Worm (Caenorhabditis elegans) whole organism, young adult: ENCODE results near the gene spp-10.
A peak's percentile ranks its signal among the peaks of the same experiment; 100 is the strongest.

ENCODE experiments used
- B0019.2 ChIP-seq: fragments of 200-800 bp; sonication (Bioruptor generic); conservative IDR thresholded peaks from 2 replicates; pipeline ENCODE4 v1.3.6; 2022; ENCODE audit warnings: missing genetic modification reagents, missing genetic modification characterization, missing compliant biosample characterization
- B0336.3 ChIP-seq: fragments of 200-800 bp; sonication (Bioruptor generic); IDR thresholded peaks from 2 replicates; pipeline ENCODE4 v1.3.6; 2022; ENCODE audit warnings: missing genetic modification characterization, missing compliant biosample characterization
- D2030.7 ChIP-seq: fragments of 200-800 bp; sonication (Bioruptor generic); IDR thresholded peaks from 2 replicates; pipeline ENCODE4 v1.3.6; 2022; ENCODE audit warnings: missing genetic modification reagents, missing genetic modification characterization, missing compliant biosample characterization
- F49E8.2 ChIP-seq: sonication (generic microtip); optimal IDR thresholded peaks from 3 replicates; lab custom pipeline; 2017; ENCODE audit warnings: missing genetic modification characterization, mild to moderate bottlenecking, missing compliant biosample characterization, antibody characterized with exemption, moderate library complexity; ENCODE audit not compliant: insufficient read depth
- F55B11.4 ChIP-seq: sonication (generic microtip); optimal IDR thresholded peaks from 2 replicates; lab custom pipeline; 2016; ENCODE audit warnings: missing compliant biosample characterization, missing genetic modification characterization, borderline replicate concordance; ENCODE audit not compliant: insufficient read depth
- F57A8.1 ChIP-seq: fragments of 200-800 bp; sonication (Bioruptor generic); optimal IDR thresholded peaks from 2 replicates; lab custom pipeline; 2018; ENCODE audit warnings: mild to moderate bottlenecking, missing genetic modification characterization, moderate library complexity, missing compliant biosample characterization
- K12H6.12 ChIP-seq: fragments of 200-800 bp; sonication (Bioruptor generic); optimal IDR thresholded peaks from 2 replicates; lab custom pipeline; 2018; ENCODE audit warnings: mild to moderate bottlenecking, missing genetic modification characterization, missing compliant biosample characterization
- T26A5.8 ChIP-seq: sonication (generic microtip); optimal IDR thresholded peaks from 2 replicates; lab custom pipeline; 2016; ENCODE audit warnings: missing genetic modification characterization, missing compliant biosample characterization
- Y53G8AR.9 ChIP-seq: fragments of 200-800 bp; sonication (Bioruptor generic); conservative IDR thresholded peaks from 2 replicates; pipeline ENCODE4 v1.3.6; 2022; ENCODE audit warnings: missing genetic modification reagents, missing genetic modification characterization, missing compliant biosample characterization
- ZK185.1 ChIP-seq: sonication (generic microtip); optimal IDR thresholded peaks from 2 replicates; lab custom pipeline; 2016; ENCODE audit warnings: mild to moderate bottlenecking, missing genetic modification characterization, missing compliant biosample characterization; ENCODE audit not compliant: poor library complexity, severe bottlenecking
- attf-3 ChIP-seq: fragments of 200-800 bp; sonication (Bioruptor generic); conservative IDR thresholded peaks from 2 replicates; pipeline ENCODE4 v1.3.6; 2022; ENCODE audit warnings: missing genetic modification reagents, missing genetic modification characterization, missing compliant biosample characterization
- cebp-1 ChIP-seq, 2 experiments: fragments of 200-800 bp in 1 of 2; sonication (Bioruptor generic) in 1 of 2; sonication (generic microtip) in 1 of 2; IDR thresholded peaks in 1 of 2; optimal IDR thresholded peaks in 1 of 2; 2 replicates each; pipeline versions ENCODE4 v1.3.6 to Lab custom; 2017 to 2022; ENCODE audit warnings: missing compliant biosample characterization in 2 of 2, missing genetic modification characterization in 2 of 2, mild to moderate bottlenecking in 1 of 2, missing genetic modification reagents in 1 of 2, moderate library complexity in 1 of 2
- ceh-58 ChIP-seq: fragments of 200-800 bp; sonication (Bioruptor generic); IDR thresholded peaks from 2 replicates; pipeline ENCODE4 v1.3.6; 2022; ENCODE audit warnings: missing genetic modification characterization, missing compliant biosample characterization
- ceh-79 ChIP-seq: sonication (generic microtip); optimal IDR thresholded peaks from 2 replicates; lab custom pipeline; 2017; ENCODE audit warnings: mild to moderate bottlenecking, missing genetic modification characterization, missing compliant biosample characterization
- die-1 ChIP-seq: sonication (generic microtip); optimal IDR thresholded peaks from 2 replicates; lab custom pipeline; 2016; ENCODE audit warnings: missing genotype, mild to moderate bottlenecking, missing genetic modification characterization, missing compliant biosample characterization
- dox-1 ChIP-seq: fragments of 200-800 bp; sonication (Bioruptor generic); IDR thresholded peaks from 2 replicates; pipeline ENCODE4 v1.3.6; 2022; ENCODE audit warnings: missing genetic modification reagents, missing genetic modification characterization, missing compliant biosample characterization
- dpff-1 ChIP-seq: sonication (generic microtip); optimal IDR thresholded peaks from 2 replicates; lab custom pipeline; 2017; ENCODE audit warnings: mild to moderate bottlenecking, missing genetic modification characterization, missing compliant biosample characterization
- efl-1 ChIP-seq: fragments of 150-350 bp; optimal IDR thresholded peaks from 2 replicates; lab custom pipeline; 2014; ENCODE audit warnings: missing biosample characterization, missing genetic modification reagents, missing genetic modification characterization
- egl-18 ChIP-seq: fragments of 200-800 bp; sonication (Bioruptor generic); IDR thresholded peaks from 2 replicates; pipeline ENCODE4 v1.3.6; 2022; ENCODE audit warnings: missing genetic modification reagents, missing genetic modification characterization, missing compliant biosample characterization
- hlh-12 ChIP-seq: sonication (generic microtip); optimal IDR thresholded peaks from 2 replicates; lab custom pipeline; 2016; ENCODE audit warnings: missing genetic modification characterization, missing compliant biosample characterization
- hmg-1.2 ChIP-seq: fragments of 200-800 bp; sonication (Bioruptor generic); IDR thresholded peaks from 2 replicates; pipeline ENCODE4 v1.3.6; 2022; ENCODE audit warnings: missing genetic modification reagents, missing genetic modification characterization, missing compliant biosample characterization
- lag-1 ChIP-seq: fragments of 200-800 bp; sonication (Bioruptor generic); IDR thresholded peaks from 2 replicates; pipeline ENCODE4 v1.3.6; 2022; ENCODE audit warnings: missing genetic modification reagents, missing genetic modification characterization, missing compliant biosample characterization
- lin-35 ChIP-seq, 3 experiments: fragments of 150-350 bp in 2 of 3; sonication (generic microtip) in 1 of 3; optimal IDR thresholded peaks; 2 replicates each; lab custom pipeline; 2014 to 2018; ENCODE audit warnings: missing biosample characterization in 3 of 3, missing genetic modification characterization in 3 of 3, missing genetic modification reagents in 3 of 3
- lin-40 ChIP-seq: sonication (generic microtip); optimal IDR thresholded peaks from 2 replicates; lab custom pipeline; 2016; ENCODE audit warnings: missing genetic modification characterization, mild to moderate bottlenecking, missing compliant biosample characterization, missing genotype, missing genetic modification reagents
- lin-54 ChIP-seq: fragments of 200-800 bp; sonication (Bioruptor generic); optimal IDR thresholded peaks from 2 replicates; lab custom pipeline; 2018; ENCODE audit warnings: mild to moderate bottlenecking, missing genetic modification characterization, missing compliant biosample characterization
- lir-1 ChIP-seq: fragments of 200-800 bp; sonication (Bioruptor generic); conservative IDR thresholded peaks from 2 replicates; pipeline ENCODE4 v1.3.6; 2022; ENCODE audit warnings: missing genetic modification reagents, missing genetic modification characterization, missing compliant biosample characterization
- lsl-1 ChIP-seq: fragments of 200-800 bp; sonication (Bioruptor generic); optimal IDR thresholded peaks from 2 replicates; lab custom pipeline; 2018; ENCODE audit warnings: mild to moderate bottlenecking, missing genetic modification characterization, moderate library complexity, missing compliant biosample characterization
- lsy-27 ChIP-seq: sonication (generic microtip); optimal IDR thresholded peaks from 2 replicates; lab custom pipeline; 2017; ENCODE audit warnings: missing genetic modification characterization, mild to moderate bottlenecking, missing compliant biosample characterization, antibody characterized with exemption, missing genotype, borderline replicate concordance; ENCODE audit not compliant: insufficient read depth
- madf-10 ChIP-seq: sonication (generic microtip); optimal IDR thresholded peaks from 2 replicates; lab custom pipeline; 2016; ENCODE audit warnings: mild to moderate bottlenecking, missing genetic modification characterization, missing compliant biosample characterization
- madf-3 ChIP-seq: fragments of 200-800 bp; sonication (Bioruptor generic); IDR thresholded peaks from 2 replicates; pipeline ENCODE4 v1.3.6; 2022; ENCODE audit warnings: missing genetic modification reagents, missing genetic modification characterization, missing compliant biosample characterization
- madf-8 ChIP-seq: fragments of 200-800 bp; sonication (Bioruptor generic); conservative IDR thresholded peaks from 2 replicates; pipeline ENCODE4 v1.3.6; 2022; ENCODE audit warnings: missing genetic modification reagents, missing genetic modification characterization, missing compliant biosample characterization
- mel-28 ChIP-seq: sonication (generic microtip); optimal IDR thresholded peaks from 2 replicates; lab custom pipeline; 2016; ENCODE audit warnings: borderline replicate concordance, mild to moderate bottlenecking, missing genetic modification characterization, missing compliant biosample characterization
- nhr-120 ChIP-seq: fragments of 200-800 bp; sonication (Bioruptor generic); IDR thresholded peaks from 2 replicates; pipeline ENCODE4 v1.3.6; 2022; ENCODE audit warnings: missing genetic modification characterization, missing compliant biosample characterization
- nhr-80 ChIP-seq: sonication (generic microtip); optimal IDR thresholded peaks from 2 replicates; lab custom pipeline; 2016; ENCODE audit warnings: missing genetic modification characterization, missing compliant biosample characterization
- nhr-90 ChIP-seq: sonication (generic microtip); optimal IDR thresholded peaks from 2 replicates; lab custom pipeline; 2016; ENCODE audit warnings: missing genotype, mild to moderate bottlenecking, missing genetic modification characterization, missing compliant biosample characterization
- pbrm-1 ChIP-seq: fragments of 200-800 bp; sonication (Bioruptor generic); IDR thresholded peaks from 2 replicates; pipeline ENCODE4 v1.3.6; 2022; ENCODE audit warnings: missing genetic modification reagents, missing genetic modification characterization, missing compliant biosample characterization
- rcor-1 ChIP-seq: fragments of 200-800 bp; sonication (Bioruptor generic); IDR thresholded peaks from 2 replicates; pipeline ENCODE4 v1.3.6; 2022; ENCODE audit warnings: missing genetic modification reagents, missing genetic modification characterization, missing compliant biosample characterization
- repo-1 ChIP-seq: sonication (generic microtip); optimal IDR thresholded peaks from 2 replicates; lab custom pipeline; 2017; ENCODE audit warnings: mild to moderate bottlenecking, missing genetic modification characterization, missing compliant biosample characterization
- snpc-1.1 ChIP-seq: sonication (generic microtip); optimal IDR thresholded peaks from 2 replicates; lab custom pipeline; 2017; ENCODE audit warnings: missing genetic modification characterization, mild to moderate bottlenecking, missing compliant biosample characterization, antibody characterized with exemption, moderate library complexity, missing genotype, missing genetic modification reagents; ENCODE audit not compliant: insufficient read depth
- tlf-1 ChIP-seq: fragments of 200-800 bp; sonication (Bioruptor generic); optimal IDR thresholded peaks from 2 replicates; lab custom pipeline; 2018; ENCODE audit warnings: mild to moderate bottlenecking, missing genetic modification characterization, missing compliant biosample characterization
- unc-130 ChIP-seq: sonication (generic microtip); optimal IDR thresholded peaks from 2 replicates; lab custom pipeline; 2016; ENCODE audit warnings: missing genetic modification reagents, missing genetic modification characterization, missing compliant biosample characterization
- zfh-2 ChIP-seq: fragments of 200-800 bp; sonication (Bioruptor generic); conservative IDR thresholded peaks from 2 replicates; pipeline ENCODE4 v1.3.6; 2022; ENCODE audit warnings: missing genetic modification reagents, missing genetic modification characterization, missing compliant biosample characterization
- ztf-6 ChIP-seq: fragments of 200-800 bp; sonication (Bioruptor generic); IDR thresholded peaks from 2 replicates; pipeline ENCODE4 v1.3.6; 2022; ENCODE audit warnings: missing genetic modification reagents, missing genetic modification characterization, missing compliant biosample characterization

The spp-10 gene

ce11 chrIV:8454076-8454475 lies 22.9 kb upstream of the spp-10 start:
- TF ChIP-seq nhr-80 (tag; lab: Kevin White, UChicago) (peak; percentile 3), Y53G8AR.9 (GFP tag; lab: Robert Waterston, UW) (no peak)

- no peak for TF ChIP-seq lin-40 (tag; lab: Kevin White, UChicago)
- no peak for TF ChIP-seq T26A5.8 (tag; lab: Kevin White, UChicago)
- TF ChIP-seq rcor-1: no peak
- no peak for TF ChIP-seq F49E8.2 (tag; lab: Kevin White, UChicago)
- no peak for TF ChIP-seq tlf-1 (GFP tag; lab: Kevin White, UChicago)
- no peak for TF ChIP-seq F57A8.1
- no peak for TF ChIP-seq D2030.7 (GFP tag; lab: Robert Waterston, UW)
- peak; percentile 25 for TF ChIP-seq lsl-1 (GFP tag; lab: Kevin White, UChicago)
- TF ChIP-seq nhr-90 (tag; lab: Kevin White, UChicago): no peak
- TF ChIP-seq B0336.3 (GFP tag; lab: Robert Waterston, UW): no peak
- no peak for TF ChIP-seq pbrm-1 (GFP tag; lab: Robert Waterston, UW)
- TF ChIP-seq attf-3: peak; percentile 82
- TF ChIP-seq ceh-79: no peak
- no peak for TF ChIP-seq hlh-12 (tag; lab: Kevin White, UChicago)
- no peak for TF ChIP-seq B0019.2 (GFP tag; lab: Robert Waterston, UW)
- no peak for TF ChIP-seq efl-1
These were observed 20.1 kb upstream of the spp-10 start, which contains the start of gene syx-4 for ce11 chrIV:8456899-8457298. TSS of gene syx-4 (plus strand) at chrIV:8457280.

ce11 chrIV:8460208-8460607 lies 16.8 kb upstream of the spp-10 start, which contains the start of gene ant-1.4:
TSS of gene ant-1.4 (minus strand) at chrIV:8460308.
- TF ChIP-seq madf-10 (tag; lab: Kevin White, UChicago) (no peak), mel-28 (tag; lab: Kevin White, UChicago) (no peak), dpff-1 (tag; lab: Kevin White, UChicago) (no peak), nhr-120 (GFP tag; lab: Robert Waterston, UW) (no peak), F55B11.4 (tag; lab: Kevin White, UChicago) (no peak), repo-1 (no peak), lir-1 (GFP tag; lab: Robert Waterston, UW) (no peak), ZK185.1 (tag; lab: Kevin White, UChicago) (no peak), madf-8 (GFP tag; lab: Robert Waterston, UW) (no peak), lag-1 (no peak), unc-130 (GFP tag; lab: Kevin White, UChicago) (no peak), hmg-1.2 (no peak)

ce11 chrIV:8461177-8461576 lies 15.8 kb upstream of the spp-10 start:
- no peak for TF ChIP-seq lin-40 (tag; lab: Kevin White, UChicago)
- TF ChIP-seq lin-35 (GFP tag; optimal IDR thresholded peaks at IDR 0.05; lab: Kevin White, UChicago): no peak
- no peak for TF ChIP-seq lin-54 (GFP tag; lab: Kevin White, UChicago)
- no peak for TF ChIP-seq egl-18 (GFP tag; lab: Robert Waterston, UW)
- TF ChIP-seq die-1 (tag; lab: Kevin White, UChicago): no peak
- TF ChIP-seq dox-1 (GFP tag; lab: Robert Waterston, UW): no peak
- TF ChIP-seq cebp-1 (GFP tag; IDR thresholded peaks at IDR 0.05; lab: Robert Waterston, UW): no peak
- no peak for TF ChIP-seq cebp-1 (tag; optimal IDR thresholded peaks at IDR 0.05; lab: Kevin White, UChicago)
- no peak for TF ChIP-seq snpc-1.1
- TF ChIP-seq K12H6.12 (tag; lab: Kevin White, UChicago): no peak
- TF ChIP-seq Y53G8AR.9 (GFP tag; lab: Robert Waterston, UW): no peak
- TF ChIP-seq F55B11.4 (tag; lab: Kevin White, UChicago): no peak
- no peak for TF ChIP-seq B0336.3 (GFP tag; lab: Robert Waterston, UW)
- TF ChIP-seq D2030.7 (GFP tag; lab: Robert Waterston, UW): no peak
- no peak for TF ChIP-seq ztf-6
- TF ChIP-seq ceh-58 (GFP tag; lab: Robert Waterston, UW): no peak
- no peak for TF ChIP-seq zfh-2 (GFP tag; lab: Robert Waterston, UW)
- no peak for TF ChIP-seq lsy-27
- TF ChIP-seq madf-3: no peak
- TF ChIP-seq mel-28 (tag; lab: Kevin White, UChicago): no peak
